Fruit fly (Drosophila melanogaster) whole organism, prepupa: ENCODE data around the gene Manf.

Experiments
- Blimp-1 ChIP-seq: fragments of 200-800 bp; sonication (Bioruptor generic); optimal IDR thresholded peaks from 3 replicates; lab custom pipeline; 2017; ENCODE audit warnings: missing biosample characterization, missing genetic modification characterization, mild to moderate bottlenecking, moderate library complexity, missing genetic modification reagents
- CG11294 ChIP-seq: fragments of 200-800 bp; sonication (Bioruptor generic); IDR thresholded peaks from 2 replicates; pipeline ENCODE4 v1.3.6; 2022; ENCODE audit warnings: missing biosample characterization, missing genetic modification characterization
- CG16779 ChIP-seq: fragments of 200-800 bp; sonication (Bioruptor generic); optimal IDR thresholded peaks from 3 replicates; lab custom pipeline; 2017; ENCODE audit warnings: missing biosample characterization, mild to moderate bottlenecking, missing genetic modification characterization
- CG3032 ChIP-seq: fragments of 200-800 bp; optimal IDR thresholded peaks from 2 replicates; lab custom pipeline; 2019; ENCODE audit warnings: missing biosample characterization, mild to moderate bottlenecking, missing genetic modification characterization, moderate library complexity
- CG31627 ChIP-seq: fragments of 200-800 bp; sonication (Bioruptor generic); optimal IDR thresholded peaks from 3 replicates; lab custom pipeline; 2016; ENCODE audit warnings: missing biosample characterization, missing genetic modification characterization
- CG32006 ChIP-seq: fragments of 200-800 bp; sonication (Bioruptor generic); optimal IDR thresholded peaks from 3 replicates; lab custom pipeline; 2017; ENCODE audit warnings: missing biosample characterization, mild to moderate bottlenecking, missing genetic modification characterization
- CG34406 ChIP-seq: fragments of 200-800 bp; sonication (Bioruptor generic); optimal IDR thresholded peaks from 3 replicates; lab custom pipeline; 2016; ENCODE audit warnings: missing biosample characterization, missing genetic modification characterization
- CG4318 ChIP-seq: fragments of 200-800 bp; sonication (Bioruptor generic); optimal IDR thresholded peaks from 3 replicates; lab custom pipeline; 2017; ENCODE audit warnings: missing biosample characterization, mild to moderate bottlenecking, missing genetic modification characterization
- CG6163 ChIP-seq: fragments of 200-800 bp; sonication (Bioruptor generic); IDR thresholded peaks from 3 replicates; pipeline ENCODE4 v1.3.6; 2022; ENCODE audit warnings: missing biosample characterization, missing genetic modification characterization
- CG6808 ChIP-seq: fragments of 200-800 bp; sonication (Bioruptor generic); optimal IDR thresholded peaks from 3 replicates; lab custom pipeline; 2017; ENCODE audit warnings: missing biosample characterization, missing genetic modification characterization, mild to moderate bottlenecking, moderate library complexity, missing genetic modification reagents
- CG6854 ChIP-seq: fragments of 200-800 bp; sonication (Bioruptor generic); optimal IDR thresholded peaks from 2 replicates; lab custom pipeline; 2017; ENCODE audit warnings: missing biosample characterization, mild to moderate bottlenecking, missing genetic modification characterization
- CG7368 ChIP-seq: fragments of 200-800 bp; sonication (Bioruptor generic); optimal IDR thresholded peaks from 3 replicates; lab custom pipeline; 2016; ENCODE audit warnings: missing biosample characterization, missing genetic modification characterization
- CG8319 ChIP-seq: fragments of 200-800 bp; sonication (Bioruptor generic); optimal IDR thresholded peaks from 3 replicates; lab custom pipeline; 2016; ENCODE audit warnings: missing biosample characterization, missing genetic modification characterization
- CG8632 ChIP-seq: fragments of 200-800 bp; sonication (Bioruptor generic); optimal IDR thresholded peaks from 3 replicates; lab custom pipeline; 2016; ENCODE audit warnings: missing biosample characterization, missing genetic modification characterization
- Eip78C ChIP-seq: fragments of 200-800 bp; sonication (Bioruptor generic); peaks from one replicate; lab custom pipeline; 2016; ENCODE audit warnings: missing biosample characterization, missing genetic modification characterization
- Eip93F ChIP-seq: fragments of 200-800 bp; sonication (Bioruptor generic); optimal IDR thresholded peaks from 2 replicates; lab custom pipeline; 2016; ENCODE audit warnings: missing biosample characterization, mild to moderate bottlenecking, missing genetic modification characterization
- Gug ChIP-seq: fragments of 200-800 bp; sonication (Bioruptor generic); IDR thresholded peaks from 2 replicates; pipeline ENCODE4 v1.3.6; 2022; ENCODE audit warnings: missing biosample characterization, missing genetic modification characterization
- Hr38 ChIP-seq: sonication (Bioruptor generic); optimal IDR thresholded peaks from 2 replicates; lab custom pipeline; 2016; ENCODE audit warnings: missing biosample characterization, missing genetic modification characterization
- Hr39 ChIP-seq: fragments of 200-800 bp; sonication (Bioruptor generic); optimal IDR thresholded peaks from 2 replicates; lab custom pipeline; 2016; ENCODE audit warnings: missing biosample characterization, missing genetic modification characterization
- Smox ChIP-seq: fragments of 200-800 bp; sonication (Bioruptor generic); optimal IDR thresholded peaks from 3 replicates; lab custom pipeline; 2016; ENCODE audit warnings: missing biosample characterization, missing genetic modification characterization
- Sox102F ChIP-seq: fragments of 200-800 bp; sonication (Bioruptor generic); optimal IDR thresholded peaks from 2 replicates; lab custom pipeline; 2016; ENCODE audit warnings: missing biosample characterization, mild to moderate bottlenecking, missing genetic modification characterization
- Sox15 ChIP-seq: fragments of 200-800 bp; sonication (Bioruptor generic); optimal IDR thresholded peaks from 3 replicates; lab custom pipeline; 2016; ENCODE audit warnings: missing biosample characterization, missing genetic modification characterization
- achi ChIP-seq: fragments of 200-800 bp; sonication (Bioruptor generic); optimal IDR thresholded peaks from 3 replicates; lab custom pipeline; 2016; ENCODE audit warnings: missing biosample characterization, missing genetic modification characterization
- cyc ChIP-seq: fragments of 200-800 bp; sonication (Bioruptor generic); optimal IDR thresholded peaks from 3 replicates; lab custom pipeline; 2016; ENCODE audit warnings: missing biosample characterization, missing genetic modification characterization
- dsx ChIP-seq: fragments of 200-800 bp; optimal IDR thresholded peaks from 3 replicates; lab custom pipeline; 2019; ENCODE audit warnings: missing biosample characterization, mild to moderate bottlenecking, missing genetic modification characterization, moderate library complexity; ENCODE audit not compliant: poor library complexity, severe bottlenecking
- eg ChIP-seq: fragments of 200-800 bp; sonication (Bioruptor generic); IDR thresholded peaks from 3 replicates; pipeline ENCODE4 v1.3.6; 2022; ENCODE audit warnings: missing biosample characterization, missing genetic modification characterization
- fd59A ChIP-seq: fragments of 200-800 bp; sonication (Bioruptor generic); optimal IDR thresholded peaks from 2 replicates; lab custom pipeline; 2017; ENCODE audit warnings: missing biosample characterization, mild to moderate bottlenecking, missing genetic modification characterization, missing genetic modification reagents
- fkh ChIP-seq: fragments of 200-800 bp; sonication (Bioruptor generic); optimal IDR thresholded peaks from 3 replicates; lab custom pipeline; 2017; ENCODE audit warnings: missing biosample characterization, mild to moderate bottlenecking, missing genetic modification characterization, moderate library complexity
- lz ChIP-seq: fragments of 200-800 bp; sonication (Bioruptor generic); optimal IDR thresholded peaks from 3 replicates; lab custom pipeline; 2016; ENCODE audit warnings: missing biosample characterization, missing genetic modification characterization
- net ChIP-seq: fragments of 200-800 bp; sonication (Bioruptor generic); optimal IDR thresholded peaks from 3 replicates; lab custom pipeline; 2016; ENCODE audit warnings: missing biosample characterization, missing genetic modification characterization
- salr ChIP-seq, 2 experiments: fragments of 200-800 bp; sonication (Bioruptor generic); optimal IDR thresholded peaks; 3 replicates each; lab custom pipeline; 2016 to 2018; ENCODE audit warnings: missing biosample characterization in 2 of 2, missing genetic modification characterization in 2 of 2, mild to moderate bottlenecking in 1 of 2
- spab ChIP-seq: fragments of 200-800 bp; sonication (Bioruptor generic); optimal IDR thresholded peaks from 2 replicates; lab custom pipeline; 2017; ENCODE audit warnings: missing biosample characterization, mild to moderate bottlenecking, missing genetic modification characterization, missing genetic modification reagents
- svp ChIP-seq: fragments of 200-800 bp; sonication (Bioruptor generic); peaks from one replicate; lab custom pipeline; 2016; ENCODE audit warnings: missing biosample characterization, missing genetic modification characterization
- topi ChIP-seq: fragments of 200-800 bp; sonication (Bioruptor generic); optimal IDR thresholded peaks from 3 replicates; lab custom pipeline; 2016; ENCODE audit warnings: missing biosample characterization, missing genetic modification characterization

Manf gene

dm6 chr3R:16355393-16355943, 6.3 kb downstream of the Manf start:
- TF ChIP-seq eg (no peak), CG11294 (GFP tag; lab: Robert Waterston, UW) (no peak), Sox102F (GFP tag; lab: Kevin White, UChicago) (no peak), CG3032 (no peak), spab (GFP tag; lab: Kevin White, UChicago) (no peak), CG32006 (GFP tag; lab: Kevin White, UChicago) (no peak), Sox15 (GFP tag; lab: Kevin White, UChicago) (no peak), svp (GFP tag; lab: Kevin White, UChicago) (peak; percentile 13), fkh (GFP tag; lab: Kevin White, UChicago) (peak; percentile 16), Hr38 (no peak), CG7368 (GFP tag; lab: Kevin White, UChicago) (no peak), Hr39 (no peak)

dm6 chr3R:16356215-16356862, 7.1 kb downstream of the Manf start:
- peak; percentile 94 for TF ChIP-seq svp (GFP tag; lab: Kevin White, UChicago)
- no peak for TF ChIP-seq CG8319
- TF ChIP-seq net (GFP tag; lab: Kevin White, UChicago) = peak; percentile 9
- TF ChIP-seq salr (GFP tag; optimal IDR thresholded peaks at IDR 0.05; lab: Kevin White, UChicago) = peak in 1 of 2 experiments; percentile 23
- no peak for TF ChIP-seq lz (GFP tag; lab: Kevin White, UChicago)
- TF ChIP-seq Eip78C (GFP tag; lab: Kevin White, UChicago) = peak; percentile 1

dm6 chr3R:16356863-16357215, 7.6 kb downstream of the Manf start, which contains the start of gene CG10311:
CG10311 (minus strand) TSS chr3R:16357015.
- TF ChIP-seq CG8319 = no peak
- TF ChIP-seq CG6163 (GFP tag; lab: Robert Waterston, UW) = 0 out of 3 replicates have a peak, but pooled peaks have one; percentile 15
- peak; percentile 33 for TF ChIP-seq CG16779 (tag; lab: Kevin White, UChicago)
- no peak for TF ChIP-seq CG4318 (GFP tag; lab: Kevin White, UChicago)
- TF ChIP-seq eg = peak; percentile 24; the same call in 1 of the 3 replicates
- no peak for TF ChIP-seq CG8632
- no peak for TF ChIP-seq topi (GFP tag; lab: Kevin White, UChicago)
- no peak for TF ChIP-seq CG31627
- no peak for TF ChIP-seq Blimp-1 (GFP tag; lab: Kevin White, UChicago)
- no peak for TF ChIP-seq CG6808 (GFP tag; lab: Kevin White, UChicago)
- TF ChIP-seq Smox (GFP tag; lab: Kevin White, UChicago) = no peak
- peak; percentile 73 for TF ChIP-seq CG6854 (GFP tag; lab: Kevin White, UChicago)
- no peak for TF ChIP-seq achi (GFP tag; lab: Kevin White, UChicago)
- TF ChIP-seq net (GFP tag; lab: Kevin White, UChicago) = no peak

dm6 chr3R:16359098-16359497, 9.9 kb downstream of the Manf start, which contains the start of gene CG17931:
CG17931 (minus strand) TSS chr3R:16359466.
- TF ChIP-seq Blimp-1 (GFP tag; lab: Kevin White, UChicago) = no peak
- peak; percentile 74 for TF ChIP-seq dsx (GFP tag; lab: Kevin White, UChicago)
- TF ChIP-seq achi (GFP tag; lab: Kevin White, UChicago) = peak; percentile 98
- no peak for TF ChIP-seq Eip78C (GFP tag; lab: Kevin White, UChicago)
- TF ChIP-seq CG8319 = no peak
- TF ChIP-seq CG6808 (GFP tag; lab: Kevin White, UChicago) = peak; percentile 100

- no peak for TF ChIP-seq CG34406
- no peak for TF ChIP-seq fd59A (GFP tag; lab: Kevin White, UChicago)
- TF ChIP-seq cyc (GFP tag; lab: Kevin White, UChicago) = no peak
- no peak for TF ChIP-seq Eip93F
- TF ChIP-seq Gug (GFP tag; lab: Robert Waterston, UW) = no peak
Measured at dm6 chr3R:16360008-16360407, 10.8 kb downstream of the Manf start, which contains the start of gene CG42446. CG42446 (minus strand) TSS chr3R:16360108.
